Worm (Caenorhabditis elegans) whole organism, mixed stage, embryonic: ENCODE data around the gene C13A2.9.

Source experiments
- ceh-39 ChIP-seq: fragments of 150-350 bp; optimal IDR thresholded peaks from 2 replicates; lab custom pipeline; 2014; ENCODE audit warnings: missing biosample characterization, missing genetic modification characterization
- ceh-83 ChIP-seq: fragments of 200-800 bp; sonication (Bioruptor generic); optimal IDR thresholded peaks from 2 replicates; lab custom pipeline; 2018; ENCODE audit warnings: mild to moderate bottlenecking, missing genetic modification characterization, missing compliant biosample characterization
- elt-3 ChIP-seq: fragments of 150-350 bp; optimal IDR thresholded peaks from 2 replicates; lab custom pipeline; 2014; ENCODE audit warnings: missing biosample characterization, missing genetic modification characterization
- nhr-12 ChIP-seq: fragments of 150-350 bp; optimal IDR thresholded peaks from 2 replicates; lab custom pipeline; 2014; ENCODE audit warnings: missing biosample characterization, missing genetic modification characterization
- nhr-237 ChIP-seq: fragments of 150-350 bp; optimal IDR thresholded peaks from 2 replicates; lab custom pipeline; 2014; ENCODE audit warnings: missing biosample characterization, missing genetic modification characterization
- nhr-28 ChIP-seq: fragments of 150-350 bp; optimal IDR thresholded peaks from 2 replicates; lab custom pipeline; 2014; ENCODE audit warnings: missing biosample characterization, missing genetic modification characterization
- nhr-76 ChIP-seq: sonication (generic microtip); optimal IDR thresholded peaks from 2 replicates; lab custom pipeline; 2017; ENCODE audit warnings: missing biosample characterization, missing genetic modification characterization
- pha-4 ChIP-seq: fragments of 150-350 bp; optimal IDR thresholded peaks from 2 replicates; lab custom pipeline; 2018; ENCODE audit warnings: missing biosample characterization, missing genetic modification reagents, missing genetic modification characterization
- unc-62 ChIP-seq: fragments of 150-350 bp; optimal IDR thresholded peaks from 2 replicates; lab custom pipeline; 2014; ENCODE audit warnings: missing biosample characterization, missing genetic modification reagents, missing genetic modification characterization
- zip-8 ChIP-seq: fragments of 150-350 bp; optimal IDR thresholded peaks from 2 replicates; lab custom pipeline; 2014; ENCODE audit warnings: missing biosample characterization, missing genetic modification characterization

- no peak for TF ChIP-seq nhr-12 (tag; lab: Kevin White, UChicago)
- TF ChIP-seq pha-4 (tag; lab: Kevin White, UChicago), result no peak
- TF ChIP-seq elt-3 (tag; lab: Kevin White, UChicago), result no peak
- no peak for TF ChIP-seq ceh-83 (GFP tag; lab: Kevin White, UChicago)
- TF ChIP-seq zip-8, result no peak
- TF ChIP-seq nhr-237 (tag; lab: Kevin White, UChicago), result no peak
- no peak for TF ChIP-seq ceh-39 (tag; lab: Kevin White, UChicago)
- TF ChIP-seq unc-62 (GFP tag; lab: Kevin White, UChicago), result no peak
- no peak for TF ChIP-seq nhr-76
- TF ChIP-seq nhr-28, result no peak
These were observed 5.0 kb downstream of the C13A2.9 start, which contains the start of gene C13A2.12 for ce11 chrV:7258965-7259364.
